Worm (Caenorhabditis elegans): ENCODE results near the gene nhr-101.

The nhr-101 gene

DNA sequence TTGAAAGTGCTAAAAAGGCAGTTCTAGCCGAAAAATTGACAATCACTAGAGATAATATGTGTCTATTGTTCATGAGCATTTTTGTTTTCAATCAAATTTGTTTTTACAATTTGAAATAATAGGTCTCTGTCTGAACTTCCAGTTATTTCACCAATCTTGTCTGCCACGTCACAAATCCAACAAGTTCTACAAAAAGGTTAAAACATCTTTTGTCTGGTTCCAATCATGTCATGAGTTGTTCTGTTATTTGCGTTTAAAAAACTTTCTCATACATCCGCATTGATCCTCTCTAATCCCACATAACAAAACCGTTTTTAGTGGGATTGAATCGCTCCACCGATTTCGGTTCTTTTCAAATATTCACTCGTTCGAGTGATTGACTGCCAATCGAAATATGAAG, 30.5 kb downstream of the nhr-101 start, which contains the start of gene F35B12.9:
F35B12.9 (plus strand) TSS at position 372 of the 400 bp plus-strand sequence.
- TF ChIP-seq F22D6.2 (tag; optimal IDR thresholded peaks at IDR 0.05) = no peak
- TF ChIP-seq egl-44 (GFP tag; IDR thresholded peaks at IDR 0.05) = no peak
- TF ChIP-seq ceh-91 (GFP tag; IDR thresholded peaks at IDR 0.05) = no peak
- TF ChIP-seq cebp-1 (GFP tag; IDR thresholded peaks at IDR 0.05) = no peak
- no peak for TF ChIP-seq cebp-1 (tag; optimal IDR thresholded peaks at IDR 0.05)
- TF ChIP-seq ztf-18 (tag; optimal IDR thresholded peaks at IDR 0.05) = no peak
- no peak for TF ChIP-seq zim-3 (tag; optimal IDR thresholded peaks at IDR 0.05)
- no peak for TF ChIP-seq repo-1 (tag; optimal IDR thresholded peaks at IDR 0.05)
- TF ChIP-seq T07F8.4 (tag; optimal IDR thresholded peaks at IDR 0.05) = no peak
- no peak for TF ChIP-seq akir-1 (GFP tag; optimal IDR thresholded peaks at IDR 0.05)
- TF ChIP-seq ztf-6 (GFP tag; IDR thresholded peaks at IDR 0.05) = no peak
- no peak for TF ChIP-seq let-526 (GFP tag; IDR thresholded peaks at IDR 0.05)
- TF ChIP-seq Y53F4B.3 (GFP tag; IDR thresholded peaks at IDR 0.05) = no peak
- no peak for TF ChIP-seq ekl-4 (GFP tag; IDR thresholded peaks at IDR 0.05)
- no peak for TF ChIP-seq ztf-3 (GFP tag; optimal IDR thresholded peaks at IDR 0.05)

DNA sequence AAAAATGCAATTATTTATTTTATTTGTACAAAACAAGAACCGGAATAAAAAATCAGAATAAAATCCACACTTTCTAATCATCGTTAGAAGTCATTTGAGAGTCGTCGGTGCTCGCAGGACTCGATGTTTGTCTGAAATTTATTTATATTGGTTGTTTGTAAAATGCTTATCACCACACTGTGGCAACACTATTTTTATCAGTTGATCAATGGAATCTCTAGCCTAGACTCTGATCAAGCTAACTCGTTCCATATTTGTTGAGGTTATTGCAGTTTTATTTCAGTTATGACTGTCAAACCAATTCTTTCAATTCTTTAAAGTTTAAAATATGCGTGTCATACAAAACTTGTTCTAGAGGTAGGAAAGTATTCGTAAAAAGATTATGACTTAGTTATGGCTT, 34.2 kb downstream of the nhr-101 start, which contains the start of gene dhs-20:
dhs-20 (minus strand) TSS at position 80 of the 400 bp plus-strand sequence.
- no peak for TF ChIP-seq lin-40 (tag; optimal IDR thresholded peaks at IDR 0.05)
- no peak for TF ChIP-seq K12H6.12 (tag; optimal IDR thresholded peaks at IDR 0.05)
- TF ChIP-seq nhr-80 (tag; optimal IDR thresholded peaks at IDR 0.05) = peak; percentile 19

DNA sequence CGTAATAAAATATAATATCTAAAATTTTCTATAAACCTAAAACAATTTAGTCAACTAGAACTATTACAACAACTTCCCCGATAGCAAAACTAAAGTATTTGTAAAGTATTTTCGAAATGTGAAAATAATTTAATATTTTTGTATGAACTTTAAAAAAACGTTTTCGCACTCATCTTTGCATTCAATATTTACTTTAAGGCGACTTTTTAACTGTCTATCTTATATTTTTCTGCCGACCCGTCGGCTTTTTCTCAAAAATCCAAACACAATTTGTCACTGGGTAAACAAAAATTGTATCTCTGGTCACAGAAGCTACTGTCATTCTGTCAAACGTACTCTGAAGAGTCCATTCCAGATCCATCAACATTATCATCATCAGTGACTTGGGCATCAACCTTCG, 35.0 kb downstream of the nhr-101 start:
- no peak for TF ChIP-seq unc-130 (GFP tag; optimal IDR thresholded peaks at IDR 0.05)
- TF ChIP-seq ets-4 (GFP tag; optimal IDR thresholded peaks at IDR 0.05) = no peak
- no peak for TF ChIP-seq F57A8.1 (GFP tag; optimal IDR thresholded peaks at IDR 0.05)
- no peak for TF ChIP-seq nhr-179 (tag; optimal IDR thresholded peaks at IDR 0.05)
- TF ChIP-seq egrh-3 (GFP tag; IDR thresholded peaks at IDR 0.05) = no peak
- TF ChIP-seq B0019.2 (GFP tag; conservative IDR thresholded peaks at IDR 0.05) = no peak
- no peak for TF ChIP-seq ceh-40 (GFP tag; IDR thresholded peaks at IDR 0.05)

DNA sequence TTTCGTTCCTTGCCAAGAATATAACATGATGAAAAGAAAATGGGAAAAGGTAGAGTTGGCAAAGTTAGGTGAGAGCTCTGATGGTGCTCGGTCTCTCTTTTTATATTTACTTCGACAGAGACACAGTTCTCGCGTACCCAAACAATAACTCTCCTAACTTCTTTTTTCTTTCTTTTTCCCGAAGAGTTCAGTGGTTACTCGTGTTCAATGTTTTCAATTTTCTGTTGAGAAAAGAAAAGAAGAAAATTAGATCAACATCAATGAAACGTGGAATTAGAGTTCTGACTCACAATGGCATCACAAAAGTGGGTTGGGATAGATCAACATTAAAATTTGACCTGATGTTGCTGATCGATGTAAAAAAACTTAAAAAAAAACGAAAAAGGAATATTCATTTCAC, 36.1 kb downstream of the nhr-101 start, which contains the start of gene idpp-16:
idpp-16 (minus strand) TSS at position 101 of the 400 bp plus-strand sequence.
- TF ChIP-seq somi-1 (GFP tag; optimal IDR thresholded peaks at IDR 0.05) (no peak), sptf-2 (GFP tag; optimal IDR thresholded peaks at IDR 0.05) (no peak), K12H6.12 (tag; optimal IDR thresholded peaks at IDR 0.05) (no peak), madf-10 (tag; optimal IDR thresholded peaks at IDR 0.05) (no peak), cebp-2 (GFP tag; IDR thresholded peaks at IDR 0.05) (no peak), F52B5.7 (tag; optimal IDR thresholded peaks at IDR 0.05) (no peak), xnd-1 (tag; optimal IDR thresholded peaks at IDR 0.05) (no peak), egl-18 (GFP tag; IDR thresholded peaks at IDR 0.05) (no peak), ceh-91 (GFP tag; IDR thresholded peaks at IDR 0.05) (no peak), him-1 (tag; optimal IDR thresholded peaks at IDR 0.05) (no peak), hsf-1 (GFP tag; IDR thresholded peaks at IDR 0.05) (no peak), tbp1 (GFP tag; optimal IDR thresholded peaks at IDR 0.05) (no peak), dpl-1 (GFP tag; optimal IDR thresholded peaks at IDR 0.05) (no peak), egl-44 (GFP tag; IDR thresholded peaks at IDR 0.05) (no peak), ama-1 (optimal IDR thresholded peaks at IDR 0.05) (no peak), ama-1 (GFP tag; optimal IDR thresholded peaks at IDR 0.05) (no peak), K11D2.4 (GFP tag; IDR thresholded peaks at IDR 0.05) (no peak), let-607 (tag; optimal IDR thresholded peaks at IDR 0.05) (no peak), nfya-1 (tag; optimal IDR thresholded peaks at IDR 0.05; ENCODE audit: borderline replicate concordance, insufficient read depth) (no peak), nfya-2 (GFP tag; IDR thresholded peaks at IDR 0.05) (no peak), F22D6.2 (tag; optimal IDR thresholded peaks at IDR 0.05) (no peak)

Measured in whole organism, young adult.